Fruit fly (Drosophila melanogaster) S2 (cell line): Measurements from ENCODE around the gene CG13962.

ENCODE experiments used
- CG8478 ChIP-seq: fragments of >200 bp; optimal IDR thresholded peaks from 2 replicates; lab custom pipeline; 2018
- CTCF ChIP-seq, 2 experiments: fragments of >200 bp; optimal IDR thresholded peaks; 2 replicates each; lab custom pipeline; 2018

- TF ChIP-seq CTCF (optimal IDR thresholded peaks at IDR 0.05; lab: Kevin White, UChicago): no peak
- TF ChIP-seq CG8478 (lab: Kevin White, UChicago): no peak
Observed at dm6 chr2L:19768967-19769366, 45.4 kb downstream of the CG13962 start, which contains the start of gene bsh.
